Worm (Caenorhabditis elegans) whole organism, young adult: ENCODE results near the gene wnk-1.

Source experiments
- F10E7.11 ChIP-seq: sonication (generic microtip); optimal IDR thresholded peaks from 2 replicates; lab custom pipeline; 2017; ENCODE audit warnings: mild to moderate bottlenecking, missing genetic modification characterization, moderate library complexity, missing compliant biosample characterization
- ccch-3 ChIP-seq: fragments of 200-800 bp; sonication (Bioruptor generic); optimal IDR thresholded peaks from 2 replicates; lab custom pipeline; 2018; ENCODE audit warnings: mild to moderate bottlenecking, missing genetic modification characterization, missing compliant biosample characterization
- ceh-58 ChIP-seq: fragments of 200-800 bp; sonication (Bioruptor generic); IDR thresholded peaks from 2 replicates; pipeline ENCODE4 v1.3.6; 2022; ENCODE audit warnings: missing genetic modification characterization, missing compliant biosample characterization
- ceh-79 ChIP-seq: sonication (generic microtip); optimal IDR thresholded peaks from 2 replicates; lab custom pipeline; 2017; ENCODE audit warnings: mild to moderate bottlenecking, missing genetic modification characterization, missing compliant biosample characterization
- ets-4 ChIP-seq: fragments of 200-800 bp; sonication (Bioruptor generic); optimal IDR thresholded peaks from 2 replicates; lab custom pipeline; 2018; ENCODE audit warnings: mild to moderate bottlenecking, missing genetic modification characterization, missing compliant biosample characterization
- madf-8 ChIP-seq: fragments of 200-800 bp; sonication (Bioruptor generic); conservative IDR thresholded peaks from 2 replicates; pipeline ENCODE4 v1.3.6; 2022; ENCODE audit warnings: missing genetic modification reagents, missing genetic modification characterization, missing compliant biosample characterization
- pha-4 ChIP-seq: fragments of 150-350 bp; sonication (generic microtip); optimal IDR thresholded peaks from 2 replicates; lab custom pipeline; 2014; ENCODE audit warnings: missing biosample characterization, missing genetic modification reagents, missing genetic modification characterization
- rec-8 ChIP-seq, 2 experiments: sonication (generic microtip); optimal IDR thresholded peaks; 2 replicates each; lab custom pipeline; 2016; ENCODE audit warnings: mild to moderate bottlenecking in 2 of 2, missing genetic modification characterization in 2 of 2, missing genetic modification reagents in 2 of 2, missing genotype in 2 of 2, missing biosample characterization in 1 of 2, missing compliant biosample characterization in 1 of 2, moderate library complexity in 1 of 2
- snpc-4 ChIP-seq, 5 experiments: fragments of 150-350 bp in 1 of 5; sonication (generic microtip) in 4 of 5; optimal IDR thresholded peaks; 2 replicates each; lab custom pipeline; 2014 to 2018; ENCODE audit warnings: missing genetic modification characterization in 5 of 5, missing biosample characterization in 3 of 5, antibody characterized with exemption in 2 of 5, mild to moderate bottlenecking in 2 of 5, missing compliant biosample characterization in 2 of 5, missing genotype in 2 of 5, moderate library complexity in 2 of 5, missing genetic modification reagents in 1 of 5
- unc-130 ChIP-seq: sonication (generic microtip); optimal IDR thresholded peaks from 2 replicates; lab custom pipeline; 2016; ENCODE audit warnings: missing genetic modification reagents, missing genetic modification characterization, missing compliant biosample characterization

DNA sequence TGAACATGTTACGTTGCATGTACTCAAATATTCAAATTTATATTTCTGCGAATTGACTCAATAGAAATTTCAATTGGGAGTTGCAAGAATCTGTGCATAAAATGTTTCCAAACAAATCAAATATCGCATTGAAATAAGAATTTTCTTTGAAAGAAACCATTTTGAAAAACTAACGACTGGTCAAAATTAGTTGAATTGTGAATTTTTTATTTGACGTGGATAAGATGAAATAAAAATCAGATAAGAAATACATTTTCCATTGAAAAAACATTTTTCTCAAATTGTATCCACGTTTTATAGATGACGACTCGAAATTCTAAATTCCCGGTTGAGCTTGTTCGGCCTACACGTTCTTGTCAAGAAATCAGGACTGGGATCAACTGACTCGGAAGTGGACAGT lies 24.9 kb downstream of the wnk-1 start, which contains the start of gene C46C2.3:
- TF ChIP-seq rec-8 (tag; optimal IDR thresholded peaks at IDR 0.05; lab: Kevin White, UChicago) (no peak), unc-130 (GFP tag; lab: Kevin White, UChicago) (no peak), ceh-79 (tag; lab: Kevin White, UChicago) (no peak), ets-4 (no peak), ccch-3 (GFP tag; lab: Kevin White, UChicago) (no peak), F10E7.11 (tag; lab: Kevin White, UChicago) (no peak), pha-4 (tag; lab: Kevin White, UChicago) (no peak), snpc-4 (GFP tag; optimal IDR thresholded peaks at IDR 0.05; lab: Kevin White, UChicago) (no peak), snpc-4 (tag; optimal IDR thresholded peaks at IDR 0.05; lab: Kevin White, UChicago) (no peak), ceh-58 (GFP tag; lab: Robert Waterston, UW) (no peak), madf-8 (GFP tag; lab: Robert Waterston, UW) (no peak)
